Worm (Caenorhabditis elegans) whole organism, dauer: ENCODE results near the gene Y57A10A.8.

Experiments used
- unc-62 ChIP-seq: sonication (generic microtip); optimal IDR thresholded peaks from 2 replicates; lab custom pipeline; 2017; ENCODE audit warnings: missing biosample characterization, missing genetic modification reagents, missing genetic modification characterization

The Y57A10A.8 gene

DNA sequence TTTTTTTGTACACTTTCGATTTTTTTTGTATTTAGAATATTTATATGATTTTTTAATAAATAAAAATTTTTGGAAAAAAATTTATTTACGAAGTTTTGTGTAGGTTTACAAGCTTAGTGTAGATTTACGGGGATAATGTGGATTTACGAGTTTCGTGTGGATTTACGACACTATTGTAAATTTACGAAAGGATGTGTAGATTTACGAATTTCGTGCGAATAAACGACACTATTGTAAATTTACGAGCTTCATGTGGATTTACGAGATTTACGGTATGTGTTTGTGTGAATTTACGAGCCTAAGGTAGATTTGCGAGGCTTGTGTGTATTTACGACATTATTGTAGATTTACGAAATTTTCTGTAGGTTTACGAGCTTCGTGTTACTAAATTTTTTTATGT lies 24.6 kb downstream of the Y57A10A.8 start:
- no peak for TF ChIP-seq unc-62 (GFP tag; lab: Kevin White, UChicago)

DNA sequence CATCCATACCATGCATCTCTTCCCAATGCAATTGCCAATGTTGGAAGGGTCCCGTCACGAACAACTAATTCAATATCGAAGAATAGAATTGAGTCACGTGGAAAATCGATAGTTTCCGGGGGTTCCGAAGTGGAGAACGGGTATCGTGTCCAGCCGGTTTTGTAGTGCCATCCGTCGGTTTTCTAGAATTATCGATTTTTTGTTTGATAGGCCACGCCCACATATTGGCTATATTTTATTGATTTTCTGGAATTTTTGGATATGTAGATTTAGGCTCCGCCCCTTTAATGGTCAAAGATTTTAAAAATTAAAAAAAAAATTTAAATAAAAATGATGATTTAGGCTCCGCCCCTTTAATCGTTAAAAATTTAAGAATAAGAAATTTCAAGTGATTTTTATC lies 34.6 kb downstream of the Y57A10A.8 start:
- TF ChIP-seq unc-62 (GFP tag; lab: Kevin White, UChicago), result no peak

DNA sequence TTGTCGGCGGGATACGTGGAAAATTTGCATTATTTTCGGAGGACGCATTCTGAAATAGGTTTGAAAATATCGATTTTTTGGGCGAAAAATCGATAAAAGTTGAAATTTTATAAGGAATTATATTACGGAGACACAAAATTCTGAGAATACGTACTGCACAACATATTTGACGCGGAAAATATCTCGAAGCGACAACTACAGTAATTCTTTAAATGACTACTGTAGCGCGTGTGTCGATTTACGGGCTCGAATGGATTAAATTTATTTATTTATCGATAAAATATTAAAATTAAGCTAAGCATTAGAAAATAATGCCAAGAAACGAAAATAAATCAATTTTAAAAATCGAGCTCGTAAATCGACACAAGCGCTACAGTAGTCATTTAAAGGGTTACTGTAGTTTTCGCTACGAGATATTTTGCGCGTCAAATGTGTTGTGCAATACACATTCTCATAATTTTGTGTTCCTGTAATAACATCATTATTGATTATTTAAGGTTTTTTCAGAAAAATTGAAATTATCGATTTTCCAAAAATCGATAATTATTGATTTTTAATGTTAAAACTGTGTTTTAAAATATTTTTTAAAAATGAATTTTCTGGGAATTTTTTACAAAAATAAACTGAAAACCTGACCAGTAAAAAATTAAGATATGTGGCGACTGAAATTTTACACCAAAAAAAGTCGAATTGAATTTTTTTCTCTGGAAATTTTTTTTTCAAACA lies 35.4 kb downstream of the Y57A10A.8 start, which contains the start of gene polg-1:
Gene polg-1, minus strand, starts transcription at position 51 of the 726 bp plus-strand sequence.
- no peak for TF ChIP-seq unc-62 (GFP tag; lab: Kevin White, UChicago)

DNA sequence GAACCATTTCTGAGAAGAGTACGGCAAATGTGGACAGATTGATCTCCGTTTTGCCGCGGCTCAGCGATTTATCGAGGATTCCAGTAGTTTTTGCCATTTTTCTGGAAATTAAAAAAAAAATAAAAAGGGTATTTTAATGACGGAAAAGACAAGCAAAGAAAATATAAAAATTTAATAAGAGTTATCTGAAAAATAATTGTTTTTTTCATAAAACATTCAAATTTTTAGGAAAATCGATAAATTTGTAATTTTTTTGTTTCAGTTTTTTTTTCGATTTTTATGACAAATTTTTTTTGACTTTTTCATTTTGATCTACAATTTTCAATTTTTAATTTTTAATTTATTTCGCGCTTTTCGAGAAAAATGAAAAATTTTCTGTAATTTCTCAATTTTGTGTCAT lies 37.6 kb downstream of the Y57A10A.8 start, which contains the start of gene trpp-5:
Gene trpp-5, minus strand, starts transcription at position 101 of the 400 bp plus-strand sequence.
- no peak for TF ChIP-seq unc-62 (GFP tag; lab: Kevin White, UChicago)

DNA sequence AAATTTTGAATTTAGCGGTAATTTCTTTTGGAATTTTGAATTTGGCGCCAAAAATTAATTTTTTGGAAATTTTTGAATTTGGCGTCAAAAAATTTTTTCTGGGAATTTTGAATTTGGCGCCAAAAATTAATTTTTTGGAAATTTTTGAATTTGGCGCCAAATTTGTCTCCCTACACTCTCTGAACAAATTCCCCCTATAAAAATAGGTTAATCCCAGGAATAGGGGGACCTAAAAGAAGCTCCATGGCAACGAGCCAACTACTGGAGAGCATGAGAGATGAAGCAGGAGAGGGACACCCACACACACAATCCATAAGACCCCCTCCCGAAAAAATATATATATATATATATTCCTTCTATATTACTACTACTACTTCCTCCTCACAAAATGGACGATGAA lies 38.3 kb downstream of the Y57A10A.8 start, which contains the start of gene aqp-12:
Gene aqp-12, plus strand, starts transcription at position 301 of the 400 bp plus-strand sequence.
- no peak for TF ChIP-seq unc-62 (GFP tag; lab: Kevin White, UChicago)

DNA sequence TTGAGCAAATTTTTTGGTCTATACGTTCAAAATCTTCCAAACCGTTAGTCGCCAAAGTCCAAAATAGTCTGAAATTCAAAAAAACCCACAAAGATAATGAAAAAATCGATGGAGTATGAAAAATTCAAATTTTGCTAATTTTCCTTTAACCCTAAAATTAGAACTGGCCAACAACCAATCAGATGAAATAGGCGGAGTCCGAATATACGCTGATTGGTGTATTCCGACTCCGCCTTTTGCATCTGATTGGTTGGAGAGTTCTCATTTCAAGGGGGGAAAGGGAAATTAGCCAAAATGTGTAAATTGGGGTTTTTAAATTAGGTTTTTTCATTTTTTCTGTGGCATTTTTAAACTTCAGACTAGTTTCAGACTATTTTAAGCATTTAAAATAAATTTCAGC lies 40.0 kb downstream of the Y57A10A.8 start:
- TF ChIP-seq unc-62 (GFP tag; lab: Kevin White, UChicago), result no peak

DNA sequence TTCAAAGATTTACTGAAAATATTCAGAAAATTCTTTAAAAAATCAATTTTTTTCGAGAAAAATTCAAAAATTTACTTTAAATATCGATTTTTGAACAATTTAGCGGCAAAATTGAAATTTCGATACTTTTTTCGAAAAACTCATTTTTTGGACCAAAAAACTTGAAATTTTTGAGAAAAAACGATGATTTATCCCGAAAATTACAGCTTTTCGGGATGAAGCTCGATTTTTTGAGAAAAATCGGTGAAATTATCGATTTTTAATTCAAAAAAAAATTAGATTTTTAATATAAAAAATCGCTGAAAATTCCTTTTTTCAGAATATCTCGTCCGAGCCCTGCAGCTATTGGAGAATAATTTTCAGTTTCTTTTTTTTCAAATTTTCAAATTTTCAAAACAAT lies 44.1 kb downstream of the Y57A10A.8 start:
- TF ChIP-seq unc-62 (GFP tag; lab: Kevin White, UChicago), result no peak

DNA sequence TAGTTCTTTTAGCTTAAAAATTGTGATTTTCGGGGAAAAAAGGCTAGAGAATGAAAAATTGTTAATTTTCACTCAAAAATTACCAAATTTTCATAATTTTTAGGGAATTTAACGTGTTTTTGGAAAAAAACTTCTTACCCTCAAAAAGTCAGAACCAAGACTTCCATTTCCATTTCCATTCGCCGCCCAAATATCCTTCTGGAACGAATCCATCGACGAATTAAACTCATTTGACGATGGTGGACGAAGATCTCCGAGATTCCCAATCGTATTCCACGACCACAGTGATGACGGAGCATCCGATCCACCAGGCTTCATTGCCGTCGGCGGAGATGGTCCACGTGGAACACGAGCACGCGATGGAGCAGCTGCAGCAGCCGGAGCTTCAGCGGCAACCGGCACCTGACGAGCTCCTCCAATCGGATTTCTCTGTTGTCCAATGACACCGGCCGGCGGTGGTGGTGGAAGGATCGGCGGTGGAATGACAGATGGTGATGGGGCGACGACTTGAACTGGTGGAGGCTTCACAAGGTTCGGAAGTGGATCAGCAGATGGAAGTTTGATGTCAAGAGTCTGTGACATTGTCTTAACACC lies 47.1 kb downstream of the Y57A10A.8 start:
- no peak for TF ChIP-seq unc-62 (GFP tag; lab: Kevin White, UChicago)

DNA sequence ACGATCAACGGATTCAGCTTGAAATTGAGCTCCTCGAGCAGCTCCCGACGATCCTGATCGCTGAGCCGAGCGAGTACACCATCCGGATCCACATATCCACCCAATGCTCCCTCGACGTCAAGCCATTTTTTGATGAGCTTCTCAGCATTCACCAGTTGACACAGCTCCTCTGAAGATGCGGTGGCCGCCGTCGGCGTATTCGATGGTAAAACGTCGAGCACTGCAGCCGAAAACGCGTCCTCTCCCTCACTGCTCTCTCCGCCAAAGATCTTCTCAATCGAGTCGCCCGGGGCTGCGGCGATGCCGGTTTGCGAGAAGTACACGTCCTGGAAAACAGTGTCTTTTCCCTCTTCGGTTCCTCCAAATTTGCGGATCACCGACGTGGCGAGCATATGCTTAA lies 49.9 kb downstream of the Y57A10A.8 start:
- no peak for TF ChIP-seq unc-62 (GFP tag; lab: Kevin White, UChicago)
